Fruit fly (Drosophila melanogaster) whole organism, embryonic: Measurements from ENCODE around the gene CG3368.

ENCODE experiments used
- Aef1 ChIP-seq: fragments of 200-800 bp; sonication (Bioruptor generic); IDR thresholded peaks from 3 replicates; pipeline ENCODE4 v1.3.6; 2022; ENCODE audit warnings: missing biosample characterization, missing genetic modification characterization
- Antp ChIP-seq: fragments of 200-800 bp; sonication (Bioruptor generic); optimal IDR thresholded peaks from 3 replicates; lab custom pipeline; 2016; ENCODE audit warnings: missing biosample characterization, missing genetic modification characterization
- CG10366 ChIP-seq: fragments of 200-800 bp; sonication (Bioruptor generic); IDR thresholded peaks from 2 replicates; pipeline ENCODE4 v1.3.6; 2022; ENCODE audit warnings: missing biosample characterization, missing genetic modification characterization
- CG10565 ChIP-seq: fragments of 200-800 bp; sonication (Bioruptor generic); optimal IDR thresholded peaks from 3 replicates; lab custom pipeline; 2016; ENCODE audit warnings: missing biosample characterization, mild to moderate bottlenecking, missing genetic modification characterization
- CG12236 ChIP-seq: fragments of 200-800 bp; sonication (Bioruptor generic); optimal IDR thresholded peaks from 2 replicates; lab custom pipeline; 2016; ENCODE audit warnings: missing biosample characterization, missing genetic modification characterization
- CG1233 ChIP-seq: fragments of 200-800 bp; sonication (Bioruptor generic); optimal IDR thresholded peaks from 4 replicates; lab custom pipeline; 2018; ENCODE audit warnings: missing biosample characterization, mild to moderate bottlenecking, missing genetic modification characterization
- CG12659 ChIP-seq: fragments of 200-800 bp; sonication (Bioruptor generic); optimal IDR thresholded peaks from 3 replicates; lab custom pipeline; 2017; ENCODE audit warnings: mild to moderate bottlenecking, missing biosample characterization, missing genetic modification reagents, missing genetic modification characterization
- CG12769 ChIP-seq: fragments of 200-800 bp; sonication (Bioruptor generic); optimal IDR thresholded peaks from 2 replicates; lab custom pipeline; 2019; ENCODE audit warnings: missing biosample characterization, mild to moderate bottlenecking, missing genetic modification characterization, moderate library complexity
- CG14014 ChIP-seq: fragments of 200-800 bp; sonication (Bioruptor generic); IDR thresholded peaks from 2 replicates; pipeline ENCODE4 v1.3.6; 2022; ENCODE audit warnings: missing biosample characterization, missing genetic modification characterization
- CG14667 ChIP-seq: fragments of 200-800 bp; sonication (Bioruptor generic); IDR thresholded peaks from 2 replicates; pipeline ENCODE4 v1.3.6; 2022; ENCODE audit warnings: missing biosample characterization, missing genetic modification characterization
- CG15269 ChIP-seq: fragments of 200-800 bp; sonication (Bioruptor generic); optimal IDR thresholded peaks from 2 replicates; lab custom pipeline; 2018; ENCODE audit warnings: missing biosample characterization, mild to moderate bottlenecking, missing genetic modification characterization, moderate library complexity
- CG15479 ChIP-seq: fragments of 200-800 bp; sonication (Bioruptor generic); optimal IDR thresholded peaks from 3 replicates; lab custom pipeline; 2019; ENCODE audit warnings: missing biosample characterization, mild to moderate bottlenecking, missing genetic modification characterization, moderate library complexity
- CG1602 ChIP-seq: fragments of 200-800 bp; sonication (Bioruptor generic); optimal IDR thresholded peaks from 3 replicates; lab custom pipeline; 2016; ENCODE audit warnings: missing biosample characterization, missing genetic modification characterization
- CG16863 ChIP-seq: fragments of 200-800 bp; sonication (Bioruptor generic); optimal IDR thresholded peaks from 3 replicates; lab custom pipeline; 2016; ENCODE audit warnings: missing biosample characterization, missing genetic modification characterization
- CG2199 ChIP-seq: fragments of 200-800 bp; sonication (Bioruptor generic); IDR thresholded peaks from 3 replicates; pipeline ENCODE4 v1.3.6; 2022; ENCODE audit warnings: missing biosample characterization, missing genetic modification characterization
- CG31388 ChIP-seq: fragments of 200-800 bp; sonication (Bioruptor generic); optimal IDR thresholded peaks from 2 replicates; lab custom pipeline; 2016; ENCODE audit warnings: missing biosample characterization, missing genetic modification characterization
- CG3838 ChIP-seq: fragments of 200-800 bp; sonication (Bioruptor generic); optimal IDR thresholded peaks from 3 replicates; lab custom pipeline; 2016; ENCODE audit warnings: missing biosample characterization, missing genetic modification characterization
- CG4707 ChIP-seq: fragments of 200-800 bp; sonication (Bioruptor generic); optimal IDR thresholded peaks from 2 replicates; lab custom pipeline; 2018; ENCODE audit warnings: missing biosample characterization, mild to moderate bottlenecking, missing genetic modification characterization, moderate library complexity
- CG6854 ChIP-seq: fragments of 200-800 bp; sonication (Bioruptor generic); optimal IDR thresholded peaks from 3 replicates; lab custom pipeline; 2017; ENCODE audit warnings: missing biosample characterization, mild to moderate bottlenecking, missing genetic modification characterization
- CG7372 ChIP-seq: fragments of 200-800 bp; sonication (Bioruptor generic); IDR thresholded peaks from 2 replicates; pipeline ENCODE4 v1.3.6; 2022; ENCODE audit warnings: missing biosample characterization, missing genetic modification characterization
- CG7786 ChIP-seq: fragments of 200-800 bp; sonication (Bioruptor generic); optimal IDR thresholded peaks from 2 replicates; lab custom pipeline; 2016; ENCODE audit warnings: missing biosample characterization, missing genetic modification characterization
- CG8944 ChIP-seq: fragments of 200-800 bp; sonication (Bioruptor generic); optimal IDR thresholded peaks from 3 replicates; lab custom pipeline; 2016; ENCODE audit warnings: missing biosample characterization, missing genetic modification characterization
- CG9609 ChIP-seq: fragments of 200-800 bp; sonication (Bioruptor generic); optimal IDR thresholded peaks from 3 replicates; lab custom pipeline; 2016; ENCODE audit warnings: missing biosample characterization, missing genetic modification characterization
- CTCF ChIP-seq: fragments of 200-800 bp; sonication (Bioruptor generic); optimal IDR thresholded peaks from 2 replicates; lab custom pipeline; 2017; ENCODE audit warnings: missing biosample characterization, mild to moderate bottlenecking, missing genetic modification characterization, moderate library complexity
- CrebB ChIP-seq: fragments of 200-800 bp; sonication (Bioruptor generic); optimal IDR thresholded peaks from 3 replicates; lab custom pipeline; 2018; ENCODE audit warnings: missing biosample characterization, mild to moderate bottlenecking, missing genetic modification characterization
- H2.0 ChIP-seq: fragments of 200-800 bp; sonication (Bioruptor generic); IDR thresholded peaks from 2 replicates; pipeline ENCODE4 v1.3.6; 2022; ENCODE audit warnings: missing biosample characterization, missing genetic modification characterization
- HLH3B ChIP-seq: fragments of 200-800 bp; sonication (Bioruptor generic); IDR thresholded peaks from 2 replicates; pipeline ENCODE4 v1.3.6; 2022; ENCODE audit warnings: missing biosample characterization, missing genetic modification characterization
- HLH4C ChIP-seq: fragments of 200-800 bp; sonication (Bioruptor generic); IDR thresholded peaks from 3 replicates; pipeline ENCODE4 v1.3.6; 2022; ENCODE audit warnings: missing biosample characterization, missing genetic modification characterization; ENCODE audit not compliant: partially characterized antibody
- HLH54F ChIP-seq: fragments of 200-800 bp; sonication (Bioruptor generic); optimal IDR thresholded peaks from 3 replicates; lab custom pipeline; 2016; ENCODE audit warnings: missing biosample characterization, missing genetic modification characterization
- Hr3 ChIP-seq: fragments of 200-800 bp; sonication (Bioruptor generic); optimal IDR thresholded peaks from 3 replicates; lab custom pipeline; 2016; ENCODE audit warnings: missing biosample characterization, missing genetic modification characterization
- MBD-R2 ChIP-seq: fragments of 200-800 bp; sonication (Bioruptor generic); IDR thresholded peaks from 2 replicates; pipeline ENCODE4 v1.3.6; 2022; ENCODE audit warnings: missing biosample characterization, missing genetic modification characterization
- ara ChIP-seq: fragments of 200-800 bp; sonication (Bioruptor generic); IDR thresholded peaks from 2 replicates; pipeline ENCODE4 v1.3.6; 2022; ENCODE audit warnings: missing biosample characterization, missing genetic modification characterization
- bsh ChIP-seq, 2 experiments: fragments of 200-800 bp; sonication (Bioruptor generic); optimal IDR thresholded peaks; 2 replicates each; lab custom pipeline; 2017 to 2018; ENCODE audit warnings: mild to moderate bottlenecking in 2 of 2, missing biosample characterization in 2 of 2, missing genetic modification characterization in 2 of 2, moderate library complexity in 1 of 2
- crol ChIP-seq: fragments of 200-800 bp; sonication (Bioruptor generic); IDR thresholded peaks from 2 replicates; pipeline ENCODE4 v1.3.6; 2022; ENCODE audit warnings: missing biosample characterization, missing genetic modification characterization
- danr ChIP-seq: fragments of 200-800 bp; sonication (Bioruptor generic); IDR thresholded peaks from 2 replicates; pipeline ENCODE4 v1.3.6; 2022; ENCODE audit warnings: missing biosample characterization, missing genetic modification characterization
- dysf ChIP-seq: fragments of 200-800 bp; sonication (Bioruptor generic); IDR thresholded peaks from 3 replicates; pipeline ENCODE4 v1.3.6; 2022; ENCODE audit warnings: missing biosample characterization, missing genetic modification characterization
- fu2 ChIP-seq: fragments of 200-800 bp; sonication (Bioruptor generic); optimal IDR thresholded peaks from 2 replicates; lab custom pipeline; 2016; ENCODE audit warnings: missing biosample characterization, missing genetic modification characterization
- gro ChIP-seq: fragments of 200-800 bp; sonication (Bioruptor generic); optimal IDR thresholded peaks from 2 replicates; lab custom pipeline; 2016; ENCODE audit warnings: missing biosample characterization, missing genetic modification characterization
- gsb ChIP-seq: fragments of 200-800 bp; sonication (Bioruptor generic); IDR thresholded peaks from 2 replicates; pipeline ENCODE4 v1.3.6; 2022; ENCODE audit warnings: missing biosample characterization, missing genetic modification characterization
- luna ChIP-seq: fragments of 200-800 bp; sonication (Bioruptor generic); optimal IDR thresholded peaks from 2 replicates; lab custom pipeline; 2016; ENCODE audit warnings: missing biosample characterization, missing genetic modification characterization
- mld ChIP-seq: fragments of 200-800 bp; sonication (Bioruptor generic); IDR thresholded peaks from 3 replicates; pipeline ENCODE4 v1.3.6; 2022; ENCODE audit warnings: missing biosample characterization, missing genetic modification characterization; ENCODE audit not compliant: partially characterized antibody
- peb ChIP-seq: fragments of 200-800 bp; sonication (Bioruptor generic); IDR thresholded peaks from 2 replicates; pipeline ENCODE4 v1.3.6; 2022; ENCODE audit warnings: missing biosample characterization, missing genetic modification characterization
- phol ChIP-seq: fragments of 200-800 bp; sonication (Bioruptor generic); optimal IDR thresholded peaks from 3 replicates; lab custom pipeline; 2018; ENCODE audit warnings: missing biosample characterization, mild to moderate bottlenecking, missing genetic modification characterization, moderate library complexity
- prd ChIP-seq, 3 experiments: fragments of >200 bp in 2 of 3; fragments of 200-800 bp in 1 of 3; sonication (Bioruptor generic) in 1 of 3; optimal IDR thresholded peaks in 2 of 3; IDR thresholded peaks in 1 of 3; 2 replicates in 2 of 3; 3 replicates in 1 of 3; pipeline versions ENCODE4 v1.3.6 to Lab custom; 2017 to 2022; ENCODE audit warnings: missing biosample characterization in 1 of 3, missing genetic modification characterization in 1 of 3
- sens-2 ChIP-seq: fragments of 200-800 bp; sonication (Bioruptor generic); IDR thresholded peaks from 2 replicates; pipeline ENCODE4 v1.3.6; 2022; ENCODE audit warnings: missing biosample characterization, missing genetic modification characterization
- slou ChIP-seq: fragments of 200-800 bp; sonication (Bioruptor generic); optimal IDR thresholded peaks from 3 replicates; lab custom pipeline; 2016; ENCODE audit warnings: missing biosample characterization, missing genetic modification characterization
- sug ChIP-seq: fragments of 200-800 bp; optimal IDR thresholded peaks from 2 replicates; lab custom pipeline; 2019; ENCODE audit warnings: missing biosample characterization, mild to moderate bottlenecking, missing genetic modification characterization, moderate library complexity
- toy ChIP-seq: fragments of 200-800 bp; sonication (Bioruptor generic); IDR thresholded peaks from 2 replicates; pipeline ENCODE4 v1.3.6; 2022; ENCODE audit warnings: missing biosample characterization, missing genetic modification characterization
- unpg ChIP-seq: fragments of 200-800 bp; sonication (Bioruptor generic); optimal IDR thresholded peaks from 3 replicates; lab custom pipeline; 2018; ENCODE audit warnings: missing biosample characterization, mild to moderate bottlenecking, missing genetic modification characterization, moderate library complexity
- wek ChIP-seq: fragments of 200-800 bp; sonication (Bioruptor generic); optimal IDR thresholded peaks from 3 replicates; lab custom pipeline; 2018; ENCODE audit warnings: missing biosample characterization, mild to moderate bottlenecking, missing genetic modification characterization, moderate library complexity
- wor ChIP-seq: fragments of 200-800 bp; sonication (Bioruptor generic); IDR thresholded peaks from 2 replicates; pipeline ENCODE4 v1.3.6; 2022; ENCODE audit warnings: missing biosample characterization, missing genetic modification characterization
- zfh1 ChIP-seq: fragments of 200-800 bp; sonication (Bioruptor generic); IDR thresholded peaks from 3 replicates; pipeline ENCODE4 v1.3.6; 2022; ENCODE audit warnings: missing biosample characterization, missing genetic modification characterization

The CG3368 gene

dm6 chr3R:27246264-27246663, 37.3 kb upstream of the CG3368 start (continued):
- TF ChIP-seq CG9609 (GFP tag; lab: Kevin White, UChicago) (no peak), CG12769 (tag; lab: Kevin White, UChicago) (peak; percentile 52), CG1233 (GFP tag; lab: Kevin White, UChicago) (peak; percentile 75), prd (optimal IDR thresholded peaks at IDR 0.05; lab: Kevin White, UChicago) (no peak), prd (GFP tag; IDR thresholded peaks at IDR 0.05; lab: Robert Waterston, UW) (peak; percentile 5; the same call in 1 of the 3 replicates), fu2 (no peak), Aef1 (GFP tag; lab: Robert Waterston, UW) (no peak), sug (peak; percentile 77), HLH4C (GFP tag; lab: Robert Waterston, UW) (no peak), CG12659 (GFP tag; lab: Kevin White, UChicago) (peak; percentile 87), CG7372 (peak; percentile 45; the same call in 1 of the 2 replicates), peb (GFP tag; lab: Robert Waterston, UW) (no peak; the same call in 1 of the 2 replicates), CG14667 (GFP tag; lab: Robert Waterston, UW) (peak; percentile 24; the same call in 1 of the 2 replicates), Hr3 (peak; percentile 68), CG7786 (GFP tag; lab: Kevin White, UChicago) (no peak), slou (GFP tag; lab: Kevin White, UChicago) (no peak), CG31388 (GFP tag; lab: Kevin White, UChicago) (no peak), crol (GFP tag; lab: Robert Waterston, UW) (no peak), unpg (GFP tag; lab: Kevin White, UChicago) (peak; percentile 88), HLH54F (no peak), CG15479 (GFP tag; lab: Kevin White, UChicago) (no peak), CG4707 (peak; percentile 1), CTCF (GFP tag; lab: Kevin White, UChicago) (peak; percentile 19), H2.0 (GFP tag; lab: Robert Waterston, UW) (peak; percentile 58), phol (tag; lab: Kevin White, UChicago) (peak; percentile 89), ara (GFP tag; lab: Robert Waterston, UW) (no peak), luna (GFP tag; lab: Kevin White, UChicago) (no peak), HLH3B (GFP tag; lab: Robert Waterston, UW) (peak; percentile 69), CG16863 (GFP tag; lab: Kevin White, UChicago) (no peak), toy (GFP tag; lab: Robert Waterston, UW) (no peak), CG8944 (GFP tag; lab: Kevin White, UChicago) (no peak), CG3838 (GFP tag; lab: Kevin White, UChicago) (no peak), CG1602 (GFP tag; lab: Kevin White, UChicago) (peak; percentile 51), danr (GFP tag; lab: Robert Waterston, UW) (no peak), CG6854 (GFP tag; lab: Kevin White, UChicago) (peak; percentile 57), CG12236 (GFP tag; lab: Kevin White, UChicago) (no peak), wek (GFP tag; lab: Kevin White, UChicago) (no peak), gro (GFP tag; lab: Kevin White, UChicago) (no peak), Antp (no peak), CrebB (tag; lab: Kevin White, UChicago) (peak; percentile 68), sens-2 (GFP tag; lab: Robert Waterston, UW) (no peak), wor (GFP tag; lab: Robert Waterston, UW) (peak; percentile 27; the same call in 1 of the 2 replicates), MBD-R2 (no peak; the same call in 1 of the 2 replicates), bsh (GFP tag; optimal IDR thresholded peaks at IDR 0.05; lab: Kevin White, UChicago) (peak; percentile 25 to 87), CG2199 (no peak), gsb (no peak), mld (GFP tag; lab: Robert Waterston, UW) (no peak), zfh1 (GFP tag; lab: Robert Waterston, UW) (peak; percentile 46; the same call in 1 of the 3 replicates), CG15269 (tag; lab: Kevin White, UChicago) (peak; percentile 91), CG14014 (GFP tag; lab: Robert Waterston, UW) (no peak), CG10565 (GFP tag; lab: Kevin White, UChicago) (no peak), CG10366 (GFP tag; lab: Robert Waterston, UW) (0 out of 2 replicates have a peak, but pooled peaks have one; percentile 12), dysf (GFP tag; lab: Robert Waterston, UW) (peak; percentile 73)
